Worm (Caenorhabditis elegans) whole organism, L2 larva: Measurements from ENCODE around the gene C55A6.7.

Source experiments
- ama-1 ChIP-seq: fragments of 150-350 bp; optimal IDR thresholded peaks from 2 replicates; lab custom pipeline; 2018; ENCODE audit warnings: inconsistent platforms
- ceh-16 ChIP-seq: fragments of 150-350 bp; optimal IDR thresholded peaks from 2 replicates; lab custom pipeline; 2014; ENCODE audit warnings: missing biosample characterization, missing genetic modification characterization
- lin-13 ChIP-seq: fragments of 150-350 bp; optimal IDR thresholded peaks from 2 replicates; lab custom pipeline; 2014; ENCODE audit warnings: missing biosample characterization, missing genetic modification reagents, missing genetic modification characterization
- nhr-11 ChIP-seq: fragments of 150-350 bp; optimal IDR thresholded peaks from 2 replicates; lab custom pipeline; 2014; ENCODE audit warnings: missing biosample characterization, missing genetic modification characterization
- snpc-4 ChIP-seq: fragments of 150-350 bp; optimal IDR thresholded peaks from 2 replicates; lab custom pipeline; 2014; ENCODE audit warnings: missing biosample characterization, missing genetic modification characterization
- zag-1 ChIP-seq: fragments of 150-350 bp; optimal IDR thresholded peaks from 2 replicates; lab custom pipeline; 2014; ENCODE audit warnings: missing biosample characterization, missing genetic modification characterization
- ztf-4 ChIP-seq: fragments of 150-350 bp; optimal IDR thresholded peaks from 2 replicates; lab custom pipeline; 2014; ENCODE audit warnings: missing biosample characterization, missing genetic modification characterization

DNA sequence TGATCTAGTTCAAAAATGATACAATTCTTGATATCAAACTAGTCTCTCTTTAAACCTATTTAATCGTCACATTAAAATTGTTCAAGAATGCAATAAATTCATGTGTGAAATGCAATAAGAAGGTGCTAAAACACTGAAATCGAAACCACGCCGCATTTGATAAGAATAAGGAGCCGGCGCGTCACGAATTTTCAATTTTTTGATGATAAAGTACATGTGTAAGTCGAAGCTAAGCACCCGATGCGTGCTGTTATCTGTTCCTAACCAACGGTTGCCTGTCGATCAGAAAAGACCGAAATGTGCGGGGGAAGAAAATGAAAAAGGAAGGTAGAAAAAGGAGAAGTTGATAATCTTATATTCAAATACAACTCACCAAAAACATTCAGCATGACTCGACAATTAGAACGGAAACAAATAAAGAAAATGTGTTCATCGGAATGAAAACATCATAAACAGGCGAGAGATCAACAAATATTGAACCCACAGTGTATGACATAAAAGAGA, 50.1 kb downstream of the C55A6.7 start, which contains the start of gene aat-6:
- TF ChIP-seq zag-1 (no peak), ztf-4 (no peak), lin-13 (no peak), ceh-16 (no peak), ama-1 (lab: Kevin White, UChicago) (no peak), nhr-11 (tag; lab: Kevin White, UChicago) (no peak), snpc-4 (tag; lab: Kevin White, UChicago) (no peak)
